Worm (Caenorhabditis elegans) whole organism, midembryonic: ENCODE results near the gene Y57G11C.5.

ENCODE experiments used
- T22C8.4 ChIP-seq: fragments of 200-800 bp; sonication (Bioruptor generic); IDR thresholded peaks from 2 replicates; pipeline ENCODE4 v1.3.6; 2022; ENCODE audit warnings: missing genetic modification characterization, missing compliant biosample characterization
- cog-1 ChIP-seq: sonication (generic microtip); optimal IDR thresholded peaks from 2 replicates; lab custom pipeline; 2016; ENCODE audit warnings: missing genetic modification characterization, missing compliant biosample characterization
- flt-1 ChIP-seq: fragments of 200-800 bp; sonication (Bioruptor generic); IDR thresholded peaks from 2 replicates; pipeline ENCODE4 v1.3.6; 2022; ENCODE audit warnings: missing genetic modification characterization, missing compliant biosample characterization
- klf-2 ChIP-seq: fragments of 200-800 bp; sonication (Bioruptor generic); conservative IDR thresholded peaks from 2 replicates; pipeline ENCODE4 v1.3.6; 2022; ENCODE audit warnings: missing genetic modification reagents, missing genetic modification characterization, missing compliant biosample characterization
- med-1 ChIP-seq: sonication (generic microtip); optimal IDR thresholded peaks from 2 replicates; lab custom pipeline; 2017; ENCODE audit warnings: missing genetic modification characterization, mild to moderate bottlenecking, missing compliant biosample characterization, antibody characterized with exemption, missing genetic modification reagents; ENCODE audit not compliant: insufficient read depth
- ref-1 ChIP-seq: fragments of 200-800 bp; sonication (Bioruptor generic); conservative IDR thresholded peaks from 2 replicates; pipeline ENCODE4 v1.3.6; 2022; ENCODE audit warnings: missing genetic modification reagents, missing genetic modification characterization, missing compliant biosample characterization
- tab-1 ChIP-seq: fragments of 200-800 bp; sonication (Bioruptor generic); IDR thresholded peaks from 2 replicates; pipeline ENCODE4 v1.3.6; 2022; ENCODE audit warnings: missing genetic modification characterization, missing compliant biosample characterization
- ztf-23 ChIP-seq: fragments of 200-800 bp; sonication (Bioruptor generic); IDR thresholded peaks from 2 replicates; pipeline ENCODE4 v1.3.6; 2022; ENCODE audit warnings: missing genetic modification reagents, missing genetic modification characterization, missing compliant biosample characterization
- ztf-29 ChIP-seq: fragments of 200-800 bp; sonication (Bioruptor generic); IDR thresholded peaks from 2 replicates; pipeline ENCODE4 v1.3.6; 2022; ENCODE audit warnings: missing genetic modification reagents, missing genetic modification characterization, missing compliant biosample characterization

Y57G11C.5 gene

DNA sequence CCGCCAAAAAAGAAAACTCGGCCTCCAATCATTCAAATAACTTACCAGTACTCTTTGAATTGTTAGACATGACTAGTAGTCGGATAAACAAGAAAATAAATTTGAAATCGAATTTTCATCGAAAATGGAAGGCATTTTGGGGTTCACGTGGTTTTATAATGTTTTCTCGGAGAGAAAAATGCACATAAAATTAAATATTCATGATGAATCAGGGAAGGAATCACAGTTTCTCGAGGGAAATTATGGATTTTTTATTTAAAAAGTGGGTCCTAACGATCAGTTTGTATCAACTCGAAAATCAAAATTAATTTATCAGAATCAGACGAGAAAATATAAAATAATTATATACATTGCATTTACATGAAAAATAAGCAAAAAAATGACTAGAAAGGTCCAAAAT lies at the start of gene Y57G11C.5:
TSS of gene Y57G11C.5 (minus strand) at position 101 of the 400 bp plus-strand sequence.
- TF ChIP-seq tab-1 (GFP tag; lab: Robert Waterston, UW) = no peak
- no peak for TF ChIP-seq med-1 (GFP tag; lab: Kevin White, UChicago)

- TF ChIP-seq flt-1 (GFP tag; lab: Robert Waterston, UW) = no peak
- no peak for TF ChIP-seq T22C8.4 (GFP tag; lab: Robert Waterston, UW)
- TF ChIP-seq klf-2 (GFP tag; lab: Robert Waterston, UW) = no peak
- TF ChIP-seq cog-1 (tag; lab: Kevin White, UChicago) = no peak
- TF ChIP-seq ztf-23 (GFP tag; lab: Robert Waterston, UW) = no peak
- TF ChIP-seq tab-1 (GFP tag; lab: Robert Waterston, UW) = no peak
- no peak for TF ChIP-seq med-1 (GFP tag; lab: Kevin White, UChicago)
Measured at ce11 chrIV:14806903-14807302, 41.7 kb upstream of the Y57G11C.5 start, which contains the start of gene oig-5. Gene oig-5, plus strand, starts transcription at chrIV:14807203.

DNA sequence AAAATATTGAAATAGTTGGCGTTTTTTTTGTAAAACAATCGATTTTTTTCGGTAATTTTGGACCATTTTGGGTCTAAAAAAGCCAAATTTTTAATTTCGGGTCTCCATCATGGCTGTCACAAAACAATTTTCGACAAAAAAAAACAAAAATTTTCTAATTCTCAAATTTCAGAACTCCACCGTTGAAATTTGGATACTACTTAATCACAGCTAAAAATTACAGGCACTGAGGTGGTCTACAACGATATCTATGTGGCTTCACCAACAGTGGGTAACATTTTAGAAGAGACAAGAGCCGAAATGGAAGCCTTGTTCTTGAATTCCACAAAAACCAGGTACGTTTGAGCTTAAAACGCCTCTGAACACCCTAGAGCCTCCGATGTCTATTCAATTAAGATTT lies 37.1 kb upstream of the Y57G11C.5 start, which contains the start of gene Y57G11C.1142:
TSS of gene Y57G11C.1142 (plus strand) at position 301 of the 400 bp plus-strand sequence.
- TF ChIP-seq cog-1 (tag; lab: Kevin White, UChicago) (no peak), tab-1 (GFP tag; lab: Robert Waterston, UW) (no peak), ref-1 (GFP tag; lab: Robert Waterston, UW) (no peak), T22C8.4 (GFP tag; lab: Robert Waterston, UW) (no peak), klf-2 (GFP tag; lab: Robert Waterston, UW) (no peak), ztf-23 (GFP tag; lab: Robert Waterston, UW) (no peak), med-1 (GFP tag; lab: Kevin White, UChicago) (no peak), ztf-29 (no peak), flt-1 (GFP tag; lab: Robert Waterston, UW) (no peak)

DNA sequence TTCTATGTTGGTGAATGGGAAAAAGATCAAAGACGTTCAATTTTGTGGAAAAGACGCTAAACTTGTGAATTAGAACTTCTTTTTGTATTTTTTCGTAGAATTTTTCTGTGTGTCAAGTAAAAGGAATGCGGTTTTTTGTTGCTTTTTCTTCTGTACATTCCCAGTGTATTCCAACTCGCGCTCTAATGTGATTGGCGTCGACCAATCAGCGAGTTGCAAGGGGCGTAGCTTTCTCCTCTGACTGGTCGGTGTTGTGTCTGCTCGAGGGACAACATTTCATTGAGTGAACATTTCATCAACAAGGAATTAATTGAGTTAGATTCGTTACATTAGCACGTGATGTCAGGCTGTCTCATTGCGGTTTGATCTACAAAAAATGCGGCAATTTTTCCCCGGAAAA lies 35.7 kb upstream of the Y57G11C.5 start:
- TF ChIP-seq med-1 (GFP tag; lab: Kevin White, UChicago) (no peak), flt-1 (GFP tag; lab: Robert Waterston, UW) (no peak), ztf-23 (GFP tag; lab: Robert Waterston, UW) (no peak), T22C8.4 (GFP tag; lab: Robert Waterston, UW) (no peak), tab-1 (GFP tag; lab: Robert Waterston, UW) (no peak)

DNA sequence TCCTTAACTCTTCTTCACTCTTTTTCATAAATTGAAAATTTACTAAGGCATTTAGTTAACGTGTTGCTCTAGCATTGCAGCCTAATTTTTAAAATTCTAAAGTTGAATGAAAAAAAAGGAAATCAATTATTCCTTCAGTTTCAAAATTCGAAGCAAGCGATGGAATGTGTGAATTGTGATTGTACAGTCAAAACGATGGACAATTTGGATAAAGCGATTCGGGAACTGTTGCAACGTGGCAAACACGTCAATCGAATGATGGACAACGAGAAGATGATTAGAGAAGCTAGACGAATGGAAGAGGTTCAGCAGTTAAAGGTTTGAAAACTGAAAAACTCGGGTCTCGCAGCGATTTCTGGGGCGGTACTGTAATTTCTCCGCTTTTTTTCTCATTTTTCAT lies 34.0 kb upstream of the Y57G11C.5 start, which contains the start of gene Y57G11C.14:
TSS of gene Y57G11C.14 (plus strand) at position 126 of the 400 bp plus-strand sequence.
- no peak for TF ChIP-seq cog-1 (tag; lab: Kevin White, UChicago)
- no peak for TF ChIP-seq ztf-23 (GFP tag; lab: Robert Waterston, UW)
- TF ChIP-seq med-1 (GFP tag; lab: Kevin White, UChicago) = no peak
- no peak for TF ChIP-seq flt-1 (GFP tag; lab: Robert Waterston, UW)
- no peak for TF ChIP-seq ref-1 (GFP tag; lab: Robert Waterston, UW)
- TF ChIP-seq ztf-29 = no peak
- no peak for TF ChIP-seq klf-2 (GFP tag; lab: Robert Waterston, UW)
- TF ChIP-seq T22C8.4 (GFP tag; lab: Robert Waterston, UW) = no peak
- TF ChIP-seq tab-1 (GFP tag; lab: Robert Waterston, UW) = no peak

DNA sequence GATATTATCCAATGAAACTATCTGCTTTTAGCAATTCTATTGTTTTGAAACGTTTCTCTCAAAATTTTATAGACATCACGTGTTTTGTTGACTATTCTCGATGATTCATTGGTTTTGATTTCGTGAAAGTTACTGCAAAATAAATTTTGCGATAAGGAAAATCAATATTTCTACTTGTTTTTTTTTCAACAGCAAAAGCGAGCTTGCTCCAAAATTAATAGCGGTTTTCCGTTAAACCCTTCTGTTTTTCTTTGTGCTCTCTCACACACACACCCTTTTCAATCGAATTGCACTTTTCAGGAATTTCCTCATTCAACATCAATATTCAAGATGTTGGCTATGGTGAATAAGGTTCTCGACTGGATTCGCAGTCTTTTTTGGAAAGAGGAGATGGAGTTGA lies 32.6 kb upstream of the Y57G11C.5 start, which contains the start of gene arl-8:
TSS of gene arl-8 (plus strand) at position 301 of the 400 bp plus-strand sequence.
- TF ChIP-seq klf-2 (GFP tag; lab: Robert Waterston, UW) (no peak), T22C8.4 (GFP tag; lab: Robert Waterston, UW) (no peak), cog-1 (tag; lab: Kevin White, UChicago) (no peak), ref-1 (GFP tag; lab: Robert Waterston, UW) (no peak), ztf-23 (GFP tag; lab: Robert Waterston, UW) (no peak), tab-1 (GFP tag; lab: Robert Waterston, UW) (no peak), med-1 (GFP tag; lab: Kevin White, UChicago) (no peak), flt-1 (GFP tag; lab: Robert Waterston, UW) (no peak), ztf-29 (no peak)

DNA sequence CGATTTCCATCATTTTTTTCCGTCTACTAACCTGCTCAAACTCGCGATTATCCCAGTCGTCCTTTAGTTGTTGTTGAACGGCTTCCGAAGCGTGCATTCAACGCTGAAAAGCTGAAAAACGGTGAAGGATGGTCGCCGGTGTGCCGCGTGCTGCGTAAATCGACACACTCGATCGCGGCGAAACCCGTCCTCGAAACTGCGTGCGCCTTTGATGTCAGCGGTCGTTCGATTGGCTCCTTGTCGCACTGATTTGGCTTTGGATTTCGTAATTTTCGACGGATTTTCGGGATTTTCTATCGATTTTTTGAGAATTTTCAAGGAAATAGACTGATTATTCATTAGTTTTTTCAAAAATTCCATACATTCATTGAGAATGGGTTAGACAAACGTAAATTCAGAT lies 32.1 kb upstream of the Y57G11C.5 start, which contains the start of the genes Y57G11C.1147 and nuo-3:
TSS of gene Y57G11C.1147 (minus strand) at position 161 of the 400 bp plus-strand sequence.
TSS of gene nuo-3 (minus strand) at position 191 of the 400 bp plus-strand sequence.
- TF ChIP-seq cog-1 (tag; lab: Kevin White, UChicago) (no peak), klf-2 (GFP tag; lab: Robert Waterston, UW) (no peak), ref-1 (GFP tag; lab: Robert Waterston, UW) (no peak), T22C8.4 (GFP tag; lab: Robert Waterston, UW) (no peak), flt-1 (GFP tag; lab: Robert Waterston, UW) (no peak), ztf-23 (GFP tag; lab: Robert Waterston, UW) (no peak), ztf-29 (no peak), med-1 (GFP tag; lab: Kevin White, UChicago) (no peak), tab-1 (GFP tag; lab: Robert Waterston, UW) (no peak)

DNA sequence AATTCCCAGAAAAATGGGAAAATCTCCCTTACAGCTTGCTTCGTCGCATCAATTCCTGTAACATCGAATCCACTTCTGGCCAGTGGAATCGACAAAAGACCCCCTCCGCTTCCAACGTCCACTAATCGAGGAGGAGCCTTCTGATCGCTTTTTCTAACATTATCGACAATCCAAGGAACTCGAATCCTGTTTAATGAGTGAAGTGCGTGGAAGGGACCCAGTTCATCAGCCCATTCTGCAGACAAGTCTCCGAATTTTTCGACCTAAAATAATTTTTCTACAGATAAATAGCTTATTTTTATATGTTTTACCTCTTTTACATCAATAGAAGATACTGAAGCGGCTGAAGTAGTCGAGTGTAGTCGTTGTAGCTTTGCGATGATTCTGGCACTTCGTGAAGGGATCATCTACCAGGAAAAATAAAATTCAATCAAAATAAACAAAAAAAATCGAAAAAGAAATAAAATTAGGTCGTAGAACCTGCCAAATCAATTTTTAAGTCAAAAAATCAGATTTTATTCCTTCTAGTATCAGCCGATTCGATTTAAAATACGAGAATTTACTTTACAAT lies 30.8 kb upstream of the Y57G11C.5 start, which contains the start of gene coq-3:
TSS of gene coq-3 (minus strand) at position 407 of the 571 bp plus-strand sequence.
- TF ChIP-seq klf-2 (GFP tag; lab: Robert Waterston, UW) (no peak), cog-1 (tag; lab: Kevin White, UChicago) (no peak), med-1 (GFP tag; lab: Kevin White, UChicago) (no peak), ztf-23 (GFP tag; lab: Robert Waterston, UW) (no peak), ref-1 (GFP tag; lab: Robert Waterston, UW) (no peak), flt-1 (GFP tag; lab: Robert Waterston, UW) (no peak), tab-1 (GFP tag; lab: Robert Waterston, UW) (no peak), T22C8.4 (GFP tag; lab: Robert Waterston, UW) (no peak), ztf-29 (no peak)
